Fruit fly (Drosophila melanogaster) whole organism, embryonic: ENCODE measurements around the gene CG44838.
A peak's percentile ranks its signal among the peaks of the same experiment; 100 is the strongest.

Experiments used
- Awh ChIP-seq: fragments of 200-800 bp; sonication (Bioruptor generic); IDR thresholded peaks from 2 replicates; pipeline ENCODE4, ENCODE4 v1.3.6; 2022; ENCODE audit warnings: missing biosample characterization, missing genetic modification characterization
- C15 ChIP-seq: fragments of 200-800 bp; sonication (Bioruptor generic); IDR thresholded peaks from 3 replicates; pipeline ENCODE4 v1.3.6; 2022; ENCODE audit warnings: missing biosample characterization, missing genetic modification characterization
- CG10462 ChIP-seq: fragments of 200-800 bp; sonication (Bioruptor generic); optimal IDR thresholded peaks from 2 replicates; lab custom pipeline; 2016; ENCODE audit warnings: missing biosample characterization, missing genetic modification characterization
- CG12391 ChIP-seq: fragments of 200-800 bp; sonication (Bioruptor generic); optimal IDR thresholded peaks from 3 replicates; lab custom pipeline; 2018; ENCODE audit warnings: missing biosample characterization, mild to moderate bottlenecking, missing genetic modification characterization, moderate library complexity
- CG12659 ChIP-seq: fragments of 200-800 bp; sonication (Bioruptor generic); optimal IDR thresholded peaks from 3 replicates; lab custom pipeline; 2017; ENCODE audit warnings: mild to moderate bottlenecking, missing biosample characterization, missing genetic modification reagents, missing genetic modification characterization
- CG13287 ChIP-seq: fragments of 200-800 bp; sonication (Bioruptor generic); IDR thresholded peaks from 2 replicates; pipeline ENCODE4 v1.3.6; 2022; ENCODE audit warnings: missing biosample characterization, missing genetic modification characterization; ENCODE audit not compliant: partially characterized antibody
- CG14710 ChIP-seq: fragments of 200-800 bp; sonication (Bioruptor generic); optimal IDR thresholded peaks from 3 replicates; lab custom pipeline; 2019; ENCODE audit warnings: missing biosample characterization, mild to moderate bottlenecking, missing genetic modification characterization, moderate library complexity
- CG1603 ChIP-seq: fragments of 200-800 bp; sonication (Bioruptor generic); optimal IDR thresholded peaks from 2 replicates; lab custom pipeline; 2019; ENCODE audit warnings: missing biosample characterization, mild to moderate bottlenecking, missing genetic modification characterization, moderate library complexity
- CG17829 ChIP-seq: fragments of 200-800 bp; optimal IDR thresholded peaks from 2 replicates; lab custom pipeline; 2019; ENCODE audit warnings: missing biosample characterization, mild to moderate bottlenecking, missing genetic modification characterization, moderate library complexity
- CG18011 ChIP-seq: fragments of 200-800 bp; sonication (Bioruptor generic); optimal IDR thresholded peaks from 2 replicates; lab custom pipeline; 2017; ENCODE audit warnings: missing biosample characterization, missing genetic modification characterization, mild to moderate bottlenecking, moderate library complexity, missing genotype
- CG18599 ChIP-seq: fragments of 200-800 bp; sonication (Bioruptor generic); optimal IDR thresholded peaks from 3 replicates; lab custom pipeline; 2017; ENCODE audit warnings: missing biosample characterization, missing genetic modification characterization, mild to moderate bottlenecking, moderate library complexity, missing genetic modification reagents
- CG18619 ChIP-seq: fragments of 200-800 bp; sonication (Bioruptor generic); optimal IDR thresholded peaks from 3 replicates; lab custom pipeline; 2017; ENCODE audit warnings: missing biosample characterization, mild to moderate bottlenecking, missing genetic modification characterization
- CG2712 ChIP-seq: fragments of 200-800 bp; optimal IDR thresholded peaks from 3 replicates; lab custom pipeline; 2019; ENCODE audit warnings: missing biosample characterization, mild to moderate bottlenecking, missing genetic modification characterization, moderate library complexity
- CG30020 ChIP-seq: fragments of 200-800 bp; optimal IDR thresholded peaks from 2 replicates; lab custom pipeline; 2019; ENCODE audit warnings: missing biosample characterization, mild to moderate bottlenecking, missing genetic modification characterization, moderate library complexity
- CG6854 ChIP-seq: fragments of 200-800 bp; sonication (Bioruptor generic); optimal IDR thresholded peaks from 3 replicates; lab custom pipeline; 2017; ENCODE audit warnings: missing biosample characterization, mild to moderate bottlenecking, missing genetic modification characterization
- CG7271 ChIP-seq: fragments of 200-800 bp; sonication (Bioruptor generic); optimal IDR thresholded peaks from 2 replicates; lab custom pipeline; 2018; ENCODE audit warnings: missing biosample characterization, mild to moderate bottlenecking, missing genetic modification characterization, moderate library complexity
- CG9215 ChIP-seq: fragments of 200-800 bp; sonication (Bioruptor generic); IDR thresholded peaks from 2 replicates; pipeline ENCODE4 v1.3.6; 2022; ENCODE audit warnings: missing biosample characterization, missing genetic modification characterization
- CG9797 ChIP-seq: fragments of 200-800 bp; sonication (Bioruptor generic); optimal IDR thresholded peaks from 3 replicates; lab custom pipeline; 2018; ENCODE audit warnings: missing biosample characterization, mild to moderate bottlenecking, missing genetic modification characterization
- CTCF ChIP-seq: fragments of 200-800 bp; sonication (Bioruptor generic); optimal IDR thresholded peaks from 2 replicates; lab custom pipeline; 2017; ENCODE audit warnings: missing biosample characterization, mild to moderate bottlenecking, missing genetic modification characterization, moderate library complexity
- Dp ChIP-seq: fragments of 200-800 bp; sonication (Bioruptor generic); optimal IDR thresholded peaks from 2 replicates; lab custom pipeline; 2018; ENCODE audit warnings: missing biosample characterization, mild to moderate bottlenecking, missing genetic modification characterization, moderate library complexity
- Drgx ChIP-seq: fragments of 200-800 bp; sonication (Bioruptor generic); IDR thresholded peaks from 2 replicates; pipeline ENCODE4 v1.3.6; 2022; ENCODE audit warnings: missing biosample characterization, missing genetic modification characterization
- Ets97D ChIP-seq: fragments of 200-800 bp; sonication (Bioruptor generic); optimal IDR thresholded peaks from 3 replicates; lab custom pipeline; 2016; ENCODE audit warnings: missing biosample characterization, missing genetic modification characterization
- Fer1 ChIP-seq: fragments of 200-800 bp; sonication (Bioruptor generic); optimal IDR thresholded peaks from 2 replicates; lab custom pipeline; 2017; ENCODE audit warnings: missing biosample characterization, mild to moderate bottlenecking, missing genetic modification characterization
- Lhr ChIP-seq: fragments of 200-800 bp; sonication (Bioruptor generic); optimal IDR thresholded peaks from 3 replicates; lab custom pipeline; 2017; ENCODE audit warnings: mild to moderate bottlenecking, missing biosample characterization, missing genetic modification reagents, missing genetic modification characterization
- MBD-R2 ChIP-seq: fragments of 200-800 bp; sonication (Bioruptor generic); IDR thresholded peaks from 2 replicates; pipeline ENCODE4 v1.3.6; 2022; ENCODE audit warnings: missing biosample characterization, missing genetic modification characterization
- MESR4 ChIP-seq: fragments of 200-800 bp; sonication (Bioruptor generic); optimal IDR thresholded peaks from 2 replicates; lab custom pipeline; 2018; ENCODE audit warnings: missing biosample characterization, mild to moderate bottlenecking, missing genetic modification characterization, moderate library complexity
- Med ChIP-seq: fragments of 200-800 bp; sonication (Bioruptor generic); peaks from one replicate; lab custom pipeline; 2016; ENCODE audit warnings: missing biosample characterization, missing genetic modification characterization, mild to moderate bottlenecking, inconsistent platforms, moderate library complexity
- Myb ChIP-seq: fragments of 200-800 bp; sonication (Bioruptor generic); optimal IDR thresholded peaks from 2 replicates; lab custom pipeline; 2016; ENCODE audit warnings: missing biosample characterization, missing genetic modification characterization
- Oli ChIP-seq: fragments of 200-800 bp; sonication (Bioruptor generic); optimal IDR thresholded peaks from 2 replicates; lab custom pipeline; 2018; ENCODE audit warnings: missing biosample characterization, mild to moderate bottlenecking, missing genetic modification characterization, moderate library complexity
- Rfx ChIP-seq: fragments of 200-800 bp; sonication (Bioruptor generic); IDR thresholded peaks from 2 replicates; pipeline ENCODE4 v1.3.6; 2022; ENCODE audit warnings: missing biosample characterization, missing genetic modification characterization
- Rx ChIP-seq: fragments of 200-800 bp; sonication (Bioruptor generic); IDR thresholded peaks from 2 replicates; pipeline ENCODE4 v1.3.6; 2022; ENCODE audit warnings: missing biosample characterization, missing genetic modification characterization
- Sox102F ChIP-seq: fragments of 200-800 bp; sonication (Bioruptor generic); optimal IDR thresholded peaks from 2 replicates; lab custom pipeline; 2018; ENCODE audit warnings: missing biosample characterization, mild to moderate bottlenecking, missing genetic modification characterization, moderate library complexity
- Vsx1 ChIP-seq: fragments of 200-800 bp; sonication (Bioruptor generic); optimal IDR thresholded peaks from 2 replicates; lab custom pipeline; 2017; ENCODE audit warnings: missing biosample characterization, mild to moderate bottlenecking, missing genetic modification characterization, missing genetic modification reagents
- dpn ChIP-seq, 2 experiments: fragments of 200-800 bp; sonication (Bioruptor generic); optimal IDR thresholded peaks; 3 replicates each; lab custom pipeline; 2016; ENCODE audit warnings: missing biosample characterization in 2 of 2, missing genetic modification characterization in 2 of 2
- emc ChIP-seq: fragments of 200-800 bp; sonication (Bioruptor generic); optimal IDR thresholded peaks from 2 replicates; lab custom pipeline; 2016; ENCODE audit warnings: missing biosample characterization, missing genetic modification characterization
- ewg ChIP-seq: fragments of 200-800 bp; sonication (Bioruptor generic); optimal IDR thresholded peaks from 3 replicates; lab custom pipeline; 2017; ENCODE audit warnings: mild to moderate bottlenecking, missing biosample characterization, missing genetic modification reagents, missing genetic modification characterization
- exex ChIP-seq: fragments of 200-800 bp; sonication (Bioruptor generic); optimal IDR thresholded peaks from 4 replicates; lab custom pipeline; 2018; ENCODE audit warnings: missing biosample characterization, mild to moderate bottlenecking, missing genetic modification characterization, moderate library complexity
- gfzf ChIP-seq: fragments of 200-800 bp; sonication (Bioruptor generic); optimal IDR thresholded peaks from 2 replicates; lab custom pipeline; 2016; ENCODE audit warnings: missing biosample characterization, mild to moderate bottlenecking, missing genetic modification characterization, moderate library complexity
- hbn ChIP-seq: fragments of 200-800 bp; sonication (Bioruptor generic); IDR thresholded peaks from 2 replicates; pipeline ENCODE4 v1.3.6; 2022; ENCODE audit warnings: missing biosample characterization, missing genetic modification characterization; ENCODE audit not compliant: partially characterized antibody
- inv ChIP-seq: fragments of 200-800 bp; sonication (Bioruptor generic); IDR thresholded peaks from 2 replicates; pipeline ENCODE4 v1.3.6; 2022; ENCODE audit warnings: missing biosample characterization, missing genetic modification characterization; ENCODE audit not compliant: partially characterized antibody
- ken ChIP-seq: fragments of 200-800 bp; sonication (Bioruptor generic); IDR thresholded peaks from 3 replicates; pipeline ENCODE4 v1.3.6; 2022; ENCODE audit warnings: missing biosample characterization, missing genetic modification characterization
- lov ChIP-seq, 2 experiments: fragments of 200-800 bp in 1 of 2; fragments of >200 bp in 1 of 2; sonication (Bioruptor generic) in 1 of 2; IDR thresholded peaks in 1 of 2; optimal IDR thresholded peaks in 1 of 2; 2 replicates in 1 of 2; 3 replicates in 1 of 2; pipeline versions ENCODE4 v1.3.6 to Lab custom; 2017 to 2022; ENCODE audit warnings: missing biosample characterization in 1 of 2, missing genetic modification characterization in 1 of 2
- nerfin-1 ChIP-seq: fragments of 200-800 bp; sonication (Bioruptor generic); optimal IDR thresholded peaks from 3 replicates; lab custom pipeline; 2019; ENCODE audit warnings: missing biosample characterization, mild to moderate bottlenecking, missing genetic modification characterization, moderate library complexity
- pzg ChIP-seq: fragments of 200-800 bp; sonication (Bioruptor generic); optimal IDR thresholded peaks from 3 replicates; lab custom pipeline; 2018; ENCODE audit warnings: missing biosample characterization, mild to moderate bottlenecking, missing genetic modification characterization, moderate library complexity
- sens ChIP-seq: fragments of 200-800 bp; sonication (Bioruptor generic); peaks from one replicate; lab custom pipeline; 2016; ENCODE audit warnings: missing biosample characterization, missing genetic modification characterization
- shn ChIP-seq: fragments of 200-800 bp; sonication (Bioruptor generic); optimal IDR thresholded peaks from 3 replicates; lab custom pipeline; 2016; ENCODE audit warnings: missing biosample characterization, missing genetic modification characterization
- sna ChIP-seq: fragments of 200-800 bp; sonication (Bioruptor generic); IDR thresholded peaks from 2 replicates; pipeline ENCODE4 v1.3.6; 2022; ENCODE audit warnings: missing biosample characterization, missing genetic modification characterization; ENCODE audit not compliant: partially characterized antibody
- trem ChIP-seq: fragments of 200-800 bp; optimal IDR thresholded peaks from 3 replicates; lab custom pipeline; 2019; ENCODE audit warnings: missing biosample characterization, mild to moderate bottlenecking, missing genetic modification characterization, moderate library complexity
- zf30C ChIP-seq: fragments of 200-800 bp; sonication (Bioruptor generic); optimal IDR thresholded peaks from 3 replicates; lab custom pipeline; 2018; ENCODE audit warnings: missing biosample characterization, mild to moderate bottlenecking, missing genetic modification characterization

The CG44838 gene

dm6 chr3L:9476829-9477228 lies 16.0 kb downstream of the CG44838 start, which contains the start of the genes Uch-L5 and Jarid2 (continued):
- TF ChIP-seq dpn (GFP tag; optimal IDR thresholded peaks at IDR 0.05; lab: Kevin White, UChicago) (peak; percentile 33 to 57), emc (GFP tag; lab: Kevin White, UChicago) (peak; percentile 34), Drgx (peak; percentile 31; the same call in 1 of the 2 replicates), Vsx1 (GFP tag; lab: Kevin White, UChicago) (no peak), CG1603 (tag; lab: Kevin White, UChicago) (peak; percentile 91), C15 (GFP tag; lab: Robert Waterston, UW) (no peak), CG18619 (peak; percentile 6), ewg (peak; percentile 49), CG30020 (tag; lab: Kevin White, UChicago) (peak; percentile 43), CG2712 (tag; lab: Kevin White, UChicago) (peak; percentile 61), Lhr (GFP tag; lab: Kevin White, UChicago) (peak; percentile 60)
- TF ChIP-seq, all 482 proteins: peak for 228

dm6 chr3L:9487586-9487985 lies 26.7 kb downstream of the CG44838 start, which contains the start of gene pall:
Gene pall, minus strand, starts transcription at chr3L:9487790.
- TF ChIP-seq CG18011 (GFP tag; lab: Kevin White, UChicago) (no peak), CG9215 (GFP tag; lab: Robert Waterston, UW) (no peak), MESR4 (GFP tag; lab: Kevin White, UChicago) (peak; percentile 85), Ets97D (GFP tag; lab: Kevin White, UChicago) (peak; percentile 38), shn (GFP tag; lab: Kevin White, UChicago) (no peak), CG17829 (tag; lab: Kevin White, UChicago) (peak; percentile 37), CG10462 (GFP tag; lab: Kevin White, UChicago) (no peak), Med (peak; percentile 68), CG6854 (GFP tag; lab: Kevin White, UChicago) (peak; percentile 13), hbn (GFP tag; lab: Robert Waterston, UW) (peak; percentile 33; the same call in 1 of the 2 replicates), Rfx (GFP tag; lab: Robert Waterston, UW) (no peak), CG18599 (GFP tag; lab: Kevin White, UChicago) (no peak), CG9797 (GFP tag; lab: Kevin White, UChicago) (peak; percentile 76), MBD-R2 (GFP tag; lab: Robert Waterston, UW) (peak; percentile 60), lov (optimal IDR thresholded peaks at IDR 0.05; lab: Kevin White, UChicago) (no peak), lov (GFP tag; IDR thresholded peaks at IDR 0.05; lab: Robert Waterston, UW) (no peak), nerfin-1 (tag; lab: Kevin White, UChicago) (peak; percentile 88), CTCF (GFP tag; lab: Kevin White, UChicago) (peak; percentile 63), pzg (GFP tag; lab: Kevin White, UChicago) (peak; percentile 86), Dp (GFP tag; lab: Kevin White, UChicago) (peak; percentile 55), CG13287 (GFP tag; lab: Robert Waterston, UW) (peak; percentile 54; the same call in 1 of the 2 replicates), CG14710 (peak; percentile 32), CG12391 (tag; lab: Kevin White, UChicago) (peak; percentile 20), Sox102F (GFP tag; lab: Kevin White, UChicago) (no peak), sens (GFP tag; lab: Kevin White, UChicago) (peak; percentile 70), trem (peak; percentile 60), gfzf (peak; percentile 92), Oli (tag; lab: Kevin White, UChicago) (no peak), Awh (no peak), ken (GFP tag; lab: Robert Waterston, UW) (no peak), Rx (GFP tag; lab: Robert Waterston, UW) (no peak), exex (peak; percentile 2), CG12659 (GFP tag; lab: Kevin White, UChicago) (peak; percentile 64), Fer1 (GFP tag; lab: Kevin White, UChicago) (peak; percentile 34), inv (no peak), CG7271 (tag; lab: Kevin White, UChicago) (no peak), zf30C (GFP tag; lab: Kevin White, UChicago) (no peak), sna (no peak), Myb (GFP tag; lab: Kevin White, UChicago) (peak; percentile 17)
